Worm (Caenorhabditis elegans) whole organism, L3 larva: ENCODE results near the gene F59B10.6.

Experiments used
- R02D3.7 ChIP-seq: fragments of 150-350 bp; optimal IDR thresholded peaks from 2 replicates; lab custom pipeline; 2014; ENCODE audit warnings: missing biosample characterization, missing genetic modification characterization
- ZK546.5 ChIP-seq: sonication (generic microtip); optimal IDR thresholded peaks from 2 replicates; lab custom pipeline; 2017; ENCODE audit warnings: missing biosample characterization, missing genetic modification characterization
- aly-2 ChIP-seq: fragments of 150-350 bp; optimal IDR thresholded peaks from 2 replicates; lab custom pipeline; 2014; ENCODE audit warnings: missing biosample characterization, missing genetic modification characterization
- ama-1 ChIP-seq: fragments of 150-350 bp; optimal IDR thresholded peaks from 2 replicates; lab custom pipeline; 2018
- ceh-16 ChIP-seq: sonication (generic microtip); optimal IDR thresholded peaks from 2 replicates; lab custom pipeline; 2017; ENCODE audit warnings: missing biosample characterization, missing genetic modification characterization
- ceh-28 ChIP-seq: fragments of 150-350 bp; optimal IDR thresholded peaks from 2 replicates; lab custom pipeline; 2014; ENCODE audit warnings: missing biosample characterization, missing genetic modification reagents, missing genetic modification characterization
- ceh-82 ChIP-seq: fragments of 150-350 bp; optimal IDR thresholded peaks from 2 replicates; lab custom pipeline; 2014; ENCODE audit warnings: missing biosample characterization, missing genetic modification characterization
- ceh-9 ChIP-seq: sonication (generic microtip); optimal IDR thresholded peaks from 2 replicates; lab custom pipeline; 2018; ENCODE audit warnings: missing biosample characterization, missing genetic modification characterization
- daf-12 ChIP-seq: fragments of 150-350 bp; optimal IDR thresholded peaks from 2 replicates; lab custom pipeline; 2014; ENCODE audit warnings: missing biosample characterization, missing genetic modification reagents, missing genetic modification characterization
- egl-27 ChIP-seq: sonication (generic microtip); optimal IDR thresholded peaks from 4 replicates; lab custom pipeline; 2017; ENCODE audit warnings: missing biosample characterization, missing genetic modification reagents, missing genetic modification characterization
- egl-5 ChIP-seq: fragments of 150-350 bp; optimal IDR thresholded peaks from 2 replicates; lab custom pipeline; 2017; ENCODE audit warnings: missing biosample characterization, missing genetic modification reagents, missing genetic modification characterization, inconsistent platforms
- elt-1 ChIP-seq: fragments of 150-350 bp; optimal IDR thresholded peaks from 2 replicates; lab custom pipeline; 2014; ENCODE audit warnings: missing biosample characterization, missing genetic modification characterization
- elt-2 ChIP-seq: sonication (generic microtip); optimal IDR thresholded peaks from 2 replicates; lab custom pipeline; 2016; ENCODE audit warnings: missing genetic modification reagents, mild to moderate bottlenecking, missing genetic modification characterization, missing compliant biosample characterization
- elt-3 ChIP-seq, 3 experiments: fragments of 150-350 bp in 1 of 3; sonication (generic microtip) in 2 of 3; optimal IDR thresholded peaks; 2 replicates in 2 of 3; 4 replicates in 1 of 3; lab custom pipeline; 2014 to 2017; ENCODE audit warnings: missing biosample characterization in 3 of 3, missing genetic modification characterization in 3 of 3
- eor-1 ChIP-seq, 2 experiments: fragments of 150-350 bp; optimal IDR thresholded peaks; 2 replicates each; lab custom pipeline; 2014 to 2018; ENCODE audit warnings: missing biosample characterization in 2 of 2, missing genetic modification characterization in 2 of 2
- fkh-10 ChIP-seq: sonication (generic microtip); optimal IDR thresholded peaks from 2 replicates; lab custom pipeline; 2017; ENCODE audit warnings: missing biosample characterization, missing genetic modification reagents, missing genetic modification characterization
- fkh-2 ChIP-seq: fragments of 150-350 bp; optimal IDR thresholded peaks from 2 replicates; lab custom pipeline; 2014; ENCODE audit warnings: missing biosample characterization, missing genetic modification reagents, missing genetic modification characterization
- fos-1 ChIP-seq: fragments of 150-350 bp; optimal IDR thresholded peaks from 2 replicates; lab custom pipeline; 2014; ENCODE audit warnings: missing biosample characterization, missing genetic modification characterization
- hmg-11 ChIP-seq: sonication (generic microtip); optimal IDR thresholded peaks from 2 replicates; lab custom pipeline; 2016; ENCODE audit warnings: missing genetic modification characterization, missing compliant biosample characterization
- jun-1 ChIP-seq: fragments of 150-350 bp; optimal IDR thresholded peaks from 2 replicates; lab custom pipeline; 2014; ENCODE audit warnings: missing biosample characterization, missing genetic modification reagents, missing genetic modification characterization
- lin-15B ChIP-seq: fragments of 150-350 bp; optimal IDR thresholded peaks from 2 replicates; lab custom pipeline; 2014; ENCODE audit warnings: missing biosample characterization, missing genetic modification characterization
- lin-39 ChIP-seq: fragments of 150-350 bp; optimal IDR thresholded peaks from 2 replicates; lab custom pipeline; 2018; ENCODE audit warnings: missing biosample characterization, missing genetic modification reagents, missing genetic modification characterization
- lsy-12 ChIP-seq: sonication (generic microtip); optimal IDR thresholded peaks from 2 replicates; lab custom pipeline; 2016; ENCODE audit warnings: mild to moderate bottlenecking, missing genetic modification characterization, missing compliant biosample characterization
- mdl-1 ChIP-seq: fragments of 150-350 bp; optimal IDR thresholded peaks from 2 replicates; lab custom pipeline; 2014; ENCODE audit warnings: missing biosample characterization, missing genetic modification characterization
- mml-1 ChIP-seq: fragments of 150-350 bp; sonication (generic microtip); optimal IDR thresholded peaks from 3 replicates; lab custom pipeline; 2014; ENCODE audit warnings: missing biosample characterization, missing genetic modification characterization
- nfya-1 ChIP-seq: sonication (generic microtip); optimal IDR thresholded peaks from 2 replicates; lab custom pipeline; 2017; ENCODE audit warnings: missing genetic modification characterization, mild to moderate bottlenecking, missing compliant biosample characterization, antibody characterized with exemption, moderate library complexity; ENCODE audit not compliant: insufficient read depth
- nhr-11 ChIP-seq: fragments of 150-350 bp; optimal IDR thresholded peaks from 2 replicates; lab custom pipeline; 2014; ENCODE audit warnings: missing biosample characterization, missing genetic modification characterization
- nhr-12 ChIP-seq: fragments of 150-350 bp; optimal IDR thresholded peaks from 2 replicates; lab custom pipeline; 2014; ENCODE audit warnings: missing biosample characterization, missing genetic modification characterization
- nhr-23 ChIP-seq: fragments of 150-350 bp; optimal IDR thresholded peaks from 2 replicates; lab custom pipeline; 2014; ENCODE audit warnings: missing biosample characterization, missing genetic modification reagents, missing genetic modification characterization
- nhr-237 ChIP-seq: fragments of 150-350 bp; optimal IDR thresholded peaks from 2 replicates; lab custom pipeline; 2014; ENCODE audit warnings: missing biosample characterization, missing genetic modification characterization
- nhr-25 ChIP-seq: sonication (generic microtip); optimal IDR thresholded peaks from 2 replicates; lab custom pipeline; 2017; ENCODE audit warnings: missing biosample characterization, missing genetic modification characterization
- nhr-28 ChIP-seq: fragments of 150-350 bp; optimal IDR thresholded peaks from 2 replicates; lab custom pipeline; 2014; ENCODE audit warnings: missing biosample characterization, missing genetic modification characterization
- nhr-43 ChIP-seq: sonication (generic microtip); optimal IDR thresholded peaks from 2 replicates; lab custom pipeline; 2016; ENCODE audit warnings: mild to moderate bottlenecking, missing genetic modification characterization, missing compliant biosample characterization; ENCODE audit not compliant: poor library complexity, severe bottlenecking
- nhr-67 ChIP-seq: fragments of 150-350 bp; optimal IDR thresholded peaks from 2 replicates; lab custom pipeline; 2014; ENCODE audit warnings: missing biosample characterization, missing genetic modification characterization
- nhr-76 ChIP-seq: fragments of 150-350 bp; sonication (generic microtip); optimal IDR thresholded peaks from 5 replicates; lab custom pipeline; 2014; ENCODE audit warnings: missing biosample characterization, missing genetic modification characterization
- nhr-77 ChIP-seq: fragments of 150-350 bp; optimal IDR thresholded peaks from 2 replicates; lab custom pipeline; 2014; ENCODE audit warnings: missing biosample characterization, missing genetic modification characterization
- pha-4 ChIP-seq: fragments of 150-350 bp; optimal IDR thresholded peaks from 2 replicates; lab custom pipeline; 2014; ENCODE audit warnings: missing biosample characterization, missing genetic modification reagents, missing genetic modification characterization
- pqm-1 ChIP-seq: fragments of 150-350 bp; optimal IDR thresholded peaks from 2 replicates; lab custom pipeline; 2017; ENCODE audit warnings: missing biosample characterization, missing genetic modification characterization, inconsistent platforms
- sea-2 ChIP-seq: fragments of 150-350 bp; sonication (generic microtip); optimal IDR thresholded peaks from 4 replicates; lab custom pipeline; 2014; ENCODE audit warnings: missing biosample characterization, missing genetic modification reagents, missing genetic modification characterization
- skn-1 ChIP-seq: fragments of 150-350 bp; optimal IDR thresholded peaks from 2 replicates; lab custom pipeline; 2014; ENCODE audit warnings: missing biosample characterization, missing genetic modification characterization
- snpc-4 ChIP-seq: fragments of 150-350 bp; optimal IDR thresholded peaks from 2 replicates; lab custom pipeline; 2014; ENCODE audit warnings: missing biosample characterization, missing genetic modification characterization
- tbx-2 ChIP-seq: sonication (generic microtip); optimal IDR thresholded peaks from 2 replicates; lab custom pipeline; 2016; ENCODE audit warnings: mild to moderate bottlenecking, missing genetic modification characterization, missing compliant biosample characterization
- unc-39 ChIP-seq: sonication (generic microtip); optimal IDR thresholded peaks from 4 replicates; lab custom pipeline; 2017; ENCODE audit warnings: missing biosample characterization, missing genetic modification characterization
- unc-62 ChIP-seq: fragments of 150-350 bp; sonication (generic microtip); optimal IDR thresholded peaks from 4 replicates; lab custom pipeline; 2014; ENCODE audit warnings: missing biosample characterization, missing genetic modification reagents, missing genetic modification characterization
- zag-1 ChIP-seq: fragments of 150-350 bp; optimal IDR thresholded peaks from 2 replicates; lab custom pipeline; 2014; ENCODE audit warnings: missing biosample characterization, missing genetic modification characterization
- ztf-11 ChIP-seq: fragments of 150-350 bp; optimal IDR thresholded peaks from 2 replicates; lab custom pipeline; 2014; ENCODE audit warnings: missing biosample characterization, missing genetic modification characterization
- ztf-4 ChIP-seq: fragments of 150-350 bp; optimal IDR thresholded peaks from 2 replicates; lab custom pipeline; 2014; ENCODE audit warnings: missing biosample characterization, missing genetic modification characterization

Gene F59B10.6

DNA sequence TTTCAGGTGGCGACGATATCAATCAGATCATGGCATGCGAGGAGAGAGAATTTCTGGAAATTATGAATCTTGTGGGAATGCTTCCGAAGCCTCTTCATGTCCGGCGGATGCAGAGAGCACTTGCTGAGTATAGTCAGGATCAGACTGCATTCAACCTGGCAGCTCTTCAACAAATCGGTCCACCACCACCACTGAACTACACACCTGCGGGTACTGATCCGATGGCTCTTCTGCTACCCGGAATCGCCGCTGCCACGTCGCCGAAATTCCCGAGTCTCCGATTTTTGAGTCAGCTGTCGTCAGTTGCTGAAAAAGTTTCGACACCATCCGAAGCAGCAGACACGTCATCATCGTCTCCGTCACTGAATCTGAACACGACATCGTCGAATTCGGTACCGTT lies 6.6 kb upstream of the F59B10.6 start:
- TF ChIP-seq eor-1 (tag; optimal IDR thresholded peaks at IDR 0.05; lab: Kevin White, UChicago): no peak

DNA sequence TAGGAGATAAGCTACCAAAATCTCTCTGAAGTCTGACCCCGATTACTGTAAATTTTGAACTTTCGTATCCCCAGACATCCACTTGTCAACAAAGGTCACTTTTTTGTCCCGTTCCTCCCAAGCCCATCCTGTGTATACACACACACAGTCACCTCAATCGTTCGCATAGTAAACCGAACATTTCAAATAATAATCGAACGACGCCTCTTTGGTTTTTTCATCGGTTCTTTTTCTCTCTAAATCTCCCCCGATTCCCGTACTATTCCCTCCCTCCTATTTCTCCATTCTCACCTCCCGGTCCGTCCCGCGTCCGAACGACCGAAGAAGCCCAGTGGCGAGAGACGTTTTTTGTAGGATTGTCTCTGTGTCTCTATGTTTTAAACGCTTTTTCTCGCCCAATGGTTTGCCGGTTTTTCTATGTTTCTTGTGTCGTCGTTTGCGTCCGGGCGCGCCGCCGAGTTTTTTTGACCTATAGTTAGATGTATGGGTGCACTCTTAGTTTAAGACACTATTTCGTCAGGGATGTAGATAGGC lies 5.0 kb upstream of the F59B10.6 start:
- TF ChIP-seq pha-4: peak; percentile 89
- TF ChIP-seq R02D3.7 (tag; lab: Kevin White, UChicago): no peak
- TF ChIP-seq tbx-2: peak; percentile 29
- no peak for TF ChIP-seq nhr-43
- TF ChIP-seq hmg-11 (tag; lab: Kevin White, UChicago): peak; percentile 56
- TF ChIP-seq, all 47 proteins: peak for 3

DNA sequence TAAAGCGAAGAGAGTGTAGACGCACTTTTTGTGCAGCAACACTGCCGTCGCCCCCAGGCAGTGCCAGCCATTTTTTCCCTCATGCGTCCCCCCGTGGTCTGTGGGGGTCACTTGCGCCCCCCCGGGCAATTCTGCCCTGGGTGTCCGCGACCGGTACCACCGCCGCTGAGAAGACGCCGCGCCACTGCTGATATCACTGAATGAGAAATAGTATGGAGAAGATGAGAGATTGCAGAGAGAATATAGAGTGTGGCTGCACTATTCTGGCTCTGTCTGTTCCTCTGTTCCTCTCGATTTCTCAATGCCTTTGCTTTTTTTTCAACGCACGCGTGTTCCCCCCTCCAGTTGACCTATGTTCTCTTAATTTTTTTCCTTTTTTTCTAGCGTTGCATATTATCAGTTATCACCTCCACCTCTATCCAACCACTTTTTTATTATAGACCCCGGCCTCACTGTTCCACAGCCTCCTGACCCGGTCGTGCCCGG lies 3.4 kb upstream of the F59B10.6 start, which contains the start of gene mab-10:
TSS of gene mab-10 (plus strand) at position 436 of the 486 bp plus-strand sequence.
- TF ChIP-seq lin-15B (tag; lab: Kevin White, UChicago) (no peak), nhr-67 (tag; lab: Kevin White, UChicago) (no peak), jun-1 (tag; lab: Kevin White, UChicago) (no peak), ztf-11 (tag; lab: Kevin White, UChicago) (no peak), nhr-76 (no peak), fkh-10 (no peak), pha-4 (peak; percentile 22), mdl-1 (tag; lab: Kevin White, UChicago) (peak; percentile 9), daf-12 (tag; lab: Kevin White, UChicago) (no peak), mml-1 (tag; lab: Kevin White, UChicago) (no peak), eor-1 (tag; optimal IDR thresholded peaks at IDR 0.05; lab: Kevin White, UChicago) (no peak), ZK546.5 (no peak), ceh-82 (tag; lab: Kevin White, UChicago) (no peak), snpc-4 (no peak), elt-1 (no peak), egl-27 (tag; lab: Kevin White, UChicago) (no peak), elt-2 (tag; lab: Kevin White, UChicago) (peak; percentile 52), ama-1 (lab: Kevin White, UChicago) (no peak), egl-5 (tag; lab: Kevin White, UChicago) (no peak), tbx-2 (peak; percentile 23), ceh-9 (no peak), nhr-237 (no peak), unc-62 (no peak), lin-39 (tag; lab: Kevin White, UChicago) (peak; percentile 77), sea-2 (GFP tag; lab: Kevin White, UChicago) (no peak), zag-1 (tag; lab: Kevin White, UChicago) (no peak), nfya-1 (tag; lab: Kevin White, UChicago) (peak; percentile 50), fos-1 (no peak), lsy-12 (tag; lab: Kevin White, UChicago) (no peak), ceh-28 (tag; lab: Kevin White, UChicago) (no peak), ceh-16 (tag; lab: Kevin White, UChicago) (no peak), ztf-4 (tag; lab: Kevin White, UChicago) (no peak), nhr-43 (no peak), hmg-11 (tag; lab: Kevin White, UChicago) (peak; percentile 87), R02D3.7 (tag; lab: Kevin White, UChicago) (no peak), nhr-11 (tag; lab: Kevin White, UChicago) (no peak), nhr-25 (tag; lab: Kevin White, UChicago) (peak; percentile 6), nhr-23 (no peak), aly-2 (tag; lab: Kevin White, UChicago) (no peak), pqm-1 (tag; lab: Kevin White, UChicago) (no peak), unc-39 (no peak), fkh-2 (tag; lab: Kevin White, UChicago) (no peak), elt-3 (tag; optimal IDR thresholded peaks at IDR 0.05; lab: Kevin White, UChicago) (peak in 1 of 3 experiments; percentile 34), skn-1 (tag; lab: Kevin White, UChicago) (no peak), nhr-77 (tag; lab: Kevin White, UChicago) (no peak), nhr-12 (tag; lab: Kevin White, UChicago) (no peak), nhr-28 (tag; lab: Kevin White, UChicago) (no peak)
- TF ChIP-seq, all 47 proteins: peak for 9
